Worm (Caenorhabditis elegans) whole organism, mixed stage, embryonic: Measurements from ENCODE around the gene nmy-3.

Experiments used
- nhr-2 ChIP-seq: fragments of 150-350 bp; optimal IDR thresholded peaks from 2 replicates; lab custom pipeline; 2014; ENCODE audit warnings: missing biosample characterization, missing genetic modification characterization
- snpc-4 ChIP-seq: fragments of 150-350 bp; optimal IDR thresholded peaks from 2 replicates; lab custom pipeline; 2014; ENCODE audit warnings: missing biosample characterization, missing genetic modification characterization

- TF ChIP-seq snpc-4 (tag; lab: Kevin White, UChicago) (no peak), nhr-2 (tag; lab: Kevin White, UChicago) (no peak)
Measured at ce11 chrIV:9259687-9260086, 14.6 kb upstream of the nmy-3 start, which contains the start of gene Y11D7A.10.
